Worm (Caenorhabditis elegans) whole organism, L4 larva: ENCODE measurements around the gene T24C4.10.

Experiments used
- F44E2.7 ChIP-seq: fragments of 200-800 bp; sonication (Bioruptor generic); IDR thresholded peaks from 2 replicates; pipeline ENCODE4 v2.1.2; 2022; ENCODE audit warnings: missing genetic modification characterization, missing compliant biosample characterization
- Y5F2A.4 ChIP-seq: fragments of 200-800 bp; sonication (Bioruptor generic); optimal IDR thresholded peaks from 2 replicates; lab custom pipeline; 2018; ENCODE audit warnings: mild to moderate bottlenecking, missing genetic modification characterization, missing compliant biosample characterization
- Y75B8A.6 ChIP-seq: fragments of 200-800 bp; sonication (Bioruptor generic); IDR thresholded peaks from 2 replicates; pipeline ENCODE4 v1.3.6; 2022; ENCODE audit warnings: missing genetic modification reagents, missing genetic modification characterization, missing compliant biosample characterization
- aha-1 ChIP-seq: fragments of 150-350 bp; peaks from one replicate; lab custom pipeline; 2014; ENCODE audit warnings: missing biosample characterization, missing genetic modification characterization
- aly-2 ChIP-seq: sonication (generic microtip); optimal IDR thresholded peaks from 2 replicates; lab custom pipeline; 2018; ENCODE audit warnings: missing biosample characterization, missing genetic modification characterization
- ama-1 ChIP-seq: fragments of 150-350 bp; optimal IDR thresholded peaks from 2 replicates; lab custom pipeline; 2014; ENCODE audit warnings: inconsistent platforms, mixed read lengths
- attf-4 ChIP-seq: sonication (generic microtip); optimal IDR thresholded peaks from 3 replicates; lab custom pipeline; 2017; ENCODE audit warnings: missing biosample characterization, missing genetic modification characterization
- ceh-32 ChIP-seq: sonication (generic microtip); optimal IDR thresholded peaks from 2 replicates; lab custom pipeline; 2016; ENCODE audit warnings: mild to moderate bottlenecking, missing genetic modification characterization, missing compliant biosample characterization; ENCODE audit not compliant: poor library complexity
- ceh-82 ChIP-seq: sonication (generic microtip); optimal IDR thresholded peaks from 2 replicates; lab custom pipeline; 2017; ENCODE audit warnings: missing biosample characterization, missing genetic modification characterization
- ces-1 ChIP-seq: fragments of 150-350 bp; sonication (generic microtip); optimal IDR thresholded peaks from 4 replicates; lab custom pipeline; 2014; ENCODE audit warnings: missing biosample characterization, missing genetic modification reagents, missing genetic modification characterization
- ctbp-1 ChIP-seq: fragments of 200-800 bp; sonication (Bioruptor generic); IDR thresholded peaks from 2 replicates; pipeline ENCODE4 v1.3.6; 2022; ENCODE audit warnings: missing genetic modification reagents, missing genetic modification characterization, missing compliant biosample characterization
- daf-12 ChIP-seq: fragments of 150-350 bp; optimal IDR thresholded peaks from 2 replicates; lab custom pipeline; 2014; ENCODE audit warnings: missing biosample characterization, missing genetic modification reagents, missing genetic modification characterization
- daf-16 ChIP-seq, 3 experiments: sonication (generic microtip); optimal IDR thresholded peaks; 2 replicates each; lab custom pipeline; 2016 to 2017; ENCODE audit warnings: missing genetic modification characterization in 3 of 3, missing genetic modification reagents in 3 of 3, mild to moderate bottlenecking in 2 of 3, missing compliant biosample characterization in 2 of 3, missing biosample characterization in 1 of 3, moderate library complexity in 1 of 3
- dmd-6 ChIP-seq: fragments of 200-800 bp; sonication (Bioruptor generic); IDR thresholded peaks from 2 replicates; pipeline ENCODE4 v1.3.6; 2022; ENCODE audit warnings: missing genetic modification reagents, missing genetic modification characterization, missing compliant biosample characterization
- dmd-9 ChIP-seq: fragments of 200-800 bp; sonication (Bioruptor generic); IDR thresholded peaks from 2 replicates; pipeline ENCODE4 v1.3.6; 2022; ENCODE audit warnings: missing genetic modification reagents, missing genetic modification characterization, missing compliant biosample characterization
- dve-1 ChIP-seq: sonication (generic microtip); optimal IDR thresholded peaks from 2 replicates; lab custom pipeline; 2017; ENCODE audit warnings: antibody characterized with exemption, mild to moderate bottlenecking, missing genetic modification characterization, missing compliant biosample characterization; ENCODE audit not compliant: insufficient read depth
- fkh-10 ChIP-seq: fragments of 150-350 bp; optimal IDR thresholded peaks from 2 replicates; lab custom pipeline; 2014; ENCODE audit warnings: missing biosample characterization, missing genetic modification reagents, missing genetic modification characterization
- gei-8 ChIP-seq: fragments of 200-800 bp; sonication (Bioruptor generic); optimal IDR thresholded peaks from 2 replicates; lab custom pipeline; 2018; ENCODE audit warnings: mild to moderate bottlenecking, missing genetic modification characterization, missing compliant biosample characterization
- lim-7 ChIP-seq: fragments of 200-800 bp; sonication (Bioruptor generic); IDR thresholded peaks from 2 replicates; pipeline ENCODE4 v1.3.6; 2022; ENCODE audit warnings: missing genetic modification characterization, missing compliant biosample characterization
- lin-15B ChIP-seq: fragments of 150-350 bp; sonication (generic microtip); optimal IDR thresholded peaks from 3 replicates; lab custom pipeline; 2014; ENCODE audit warnings: missing biosample characterization, missing genetic modification characterization
- lin-29 ChIP-seq: fragments of 200-800 bp; sonication (Bioruptor generic); IDR thresholded peaks from 2 replicates; pipeline ENCODE4 v1.3.6; 2022; ENCODE audit warnings: missing genetic modification reagents, missing genetic modification characterization, missing compliant biosample characterization
- lir-3 ChIP-seq: sonication (generic microtip); optimal IDR thresholded peaks from 2 replicates; lab custom pipeline; 2016; ENCODE audit warnings: mild to moderate bottlenecking, missing genetic modification characterization, missing compliant biosample characterization
- mdl-1 ChIP-seq, 2 experiments: fragments of 150-350 bp in 1 of 2; sonication (generic microtip) in 1 of 2; optimal IDR thresholded peaks; 2 replicates each; lab custom pipeline; 2014 to 2017; ENCODE audit warnings: missing biosample characterization in 2 of 2, missing genetic modification characterization in 2 of 2
- nhr-102 ChIP-seq: sonication (generic microtip); optimal IDR thresholded peaks from 2 replicates; lab custom pipeline; 2016; ENCODE audit warnings: mild to moderate bottlenecking, missing genetic modification characterization, moderate library complexity, missing compliant biosample characterization
- nhr-25 ChIP-seq: sonication (generic microtip); optimal IDR thresholded peaks from 2 replicates; lab custom pipeline; 2017; ENCODE audit warnings: missing genetic modification characterization, mild to moderate bottlenecking, missing compliant biosample characterization, antibody characterized with exemption, moderate library complexity, borderline replicate concordance; ENCODE audit not compliant: insufficient read depth
- nhr-42 ChIP-seq: fragments of 200-800 bp; sonication (Bioruptor generic); IDR thresholded peaks from 2 replicates; pipeline ENCODE4 v1.3.6; 2022; ENCODE audit warnings: missing genetic modification characterization, missing compliant biosample characterization
- nhr-48 ChIP-seq: sonication (generic microtip); optimal IDR thresholded peaks from 2 replicates; lab custom pipeline; 2016; ENCODE audit warnings: mild to moderate bottlenecking, missing genetic modification characterization, missing compliant biosample characterization
- saeg-2 ChIP-seq: fragments of 200-800 bp; sonication (Bioruptor generic); IDR thresholded peaks from 2 replicates; pipeline ENCODE4 v1.3.6; 2022; ENCODE audit warnings: missing genetic modification reagents, missing genetic modification characterization, missing compliant biosample characterization
- spr-1 ChIP-seq: sonication (generic microtip); optimal IDR thresholded peaks from 2 replicates; lab custom pipeline; 2016; ENCODE audit warnings: mild to moderate bottlenecking, missing genetic modification characterization, missing compliant biosample characterization
- tra-1 ChIP-seq: fragments of 200-800 bp; sonication (Bioruptor generic); IDR thresholded peaks from 2 replicates; pipeline ENCODE4 v1.3.6; 2022; ENCODE audit warnings: missing genetic modification reagents, missing genetic modification characterization, missing compliant biosample characterization
- unc-130 ChIP-seq: sonication (generic microtip); optimal IDR thresholded peaks from 2 replicates; lab custom pipeline; 2016; ENCODE audit warnings: missing genetic modification reagents, missing genetic modification characterization, missing compliant biosample characterization
- zip-11 ChIP-seq: fragments of 200-800 bp; sonication (Bioruptor generic); IDR thresholded peaks from 2 replicates; pipeline ENCODE4 v1.3.6; 2022; ENCODE audit warnings: missing genetic modification characterization, missing compliant biosample characterization
- zip-2 ChIP-seq: fragments of 150-350 bp; optimal IDR thresholded peaks from 2 replicates; lab custom pipeline; 2014; ENCODE audit warnings: missing biosample characterization, missing genetic modification characterization
- ztf-11 ChIP-seq: fragments of 150-350 bp; optimal IDR thresholded peaks from 2 replicates; lab custom pipeline; 2014; ENCODE audit warnings: missing biosample characterization, missing genetic modification characterization

T24C4.10 gene

ce11 chrIII:872373-872772, 18.7 kb downstream of the T24C4.10 start, which contains the start of the genes T24C4.3 and clc-20:
Gene T24C4.3, minus strand, starts transcription at chrIII:872473.
Gene clc-20, plus strand, starts transcription at chrIII:872583.
- no peak for TF ChIP-seq gei-8 (GFP tag; lab: Kevin White, UChicago)
- TF ChIP-seq zip-11 (GFP tag; lab: Robert Waterston, UW) = no peak
- TF ChIP-seq dmd-9 = no peak
- TF ChIP-seq nhr-102 (tag; lab: Kevin White, UChicago) = no peak
- no peak for TF ChIP-seq attf-4 (tag; lab: Kevin White, UChicago)
- TF ChIP-seq nhr-48 (tag; lab: Kevin White, UChicago) = no peak
- TF ChIP-seq aha-1 (tag; lab: Kevin White, UChicago) = peak; percentile 11
- TF ChIP-seq, all 104 proteins: peak for 1

ce11 chrIII:870555-870954, 20.5 kb downstream of the T24C4.10 start:
- no peak for TF ChIP-seq Y75B8A.6 (GFP tag; lab: Robert Waterston, UW)
- TF ChIP-seq attf-4 (tag; lab: Kevin White, UChicago) = no peak
- no peak for TF ChIP-seq mdl-1 (tag; optimal IDR thresholded peaks at IDR 0.05; lab: Kevin White, UChicago)
- no peak for TF ChIP-seq ama-1 (lab: Kevin White, UChicago)
- no peak for TF ChIP-seq dve-1 (tag; lab: Kevin White, UChicago)
- no peak for TF ChIP-seq lim-7 (GFP tag; lab: Robert Waterston, UW)
- no peak for TF ChIP-seq saeg-2 (GFP tag; lab: Robert Waterston, UW)
- no peak for TF ChIP-seq fkh-10
- TF ChIP-seq aly-2 (tag; lab: Kevin White, UChicago) = no peak
- TF ChIP-seq ceh-32 = no peak
- no peak for TF ChIP-seq lin-15B (tag; lab: Kevin White, UChicago)

ce11 chrIII:869869-870268, 21.2 kb downstream of the T24C4.10 start, which contains the start of gene T24C4.2:
Gene T24C4.2, minus strand, starts transcription at chrIII:869969.
- TF ChIP-seq nhr-102 (tag; lab: Kevin White, UChicago) = no peak
- TF ChIP-seq Y75B8A.6 (GFP tag; lab: Robert Waterston, UW) = no peak
- TF ChIP-seq ceh-82 = no peak
- no peak for TF ChIP-seq tra-1
- no peak for TF ChIP-seq aly-2 (tag; lab: Kevin White, UChicago)
- TF ChIP-seq lin-29 (GFP tag; lab: Robert Waterston, UW) = no peak
- no peak for TF ChIP-seq aha-1 (tag; lab: Kevin White, UChicago)
- no peak for TF ChIP-seq nhr-25 (tag; lab: Kevin White, UChicago)
- TF ChIP-seq dmd-6 (GFP tag; lab: Robert Waterston, UW) = no peak
- no peak for TF ChIP-seq ces-1
- no peak for TF ChIP-seq ztf-11 (tag; lab: Kevin White, UChicago)
- no peak for TF ChIP-seq Y5F2A.4 (GFP tag; lab: Kevin White, UChicago)
- no peak for TF ChIP-seq daf-12 (tag; lab: Kevin White, UChicago)
- TF ChIP-seq F44E2.7 (GFP tag; lab: Robert Waterston, UW) = no peak
- no peak for TF ChIP-seq lir-3 (tag; lab: Kevin White, UChicago)
- TF ChIP-seq zip-2 (tag; lab: Kevin White, UChicago) = no peak
- no peak for TF ChIP-seq nhr-42 (GFP tag; lab: Robert Waterston, UW)
- no peak for TF ChIP-seq fkh-10
- TF ChIP-seq daf-16 (GFP tag; optimal IDR thresholded peaks at IDR 0.05; lab: Kevin White, UChicago) = no peak
- no peak for TF ChIP-seq daf-16 (tag; optimal IDR thresholded peaks at IDR 0.05; lab: Kevin White, UChicago)

- TF ChIP-seq dve-1 (tag; lab: Kevin White, UChicago) (no peak), spr-1 (tag; lab: Kevin White, UChicago) (no peak), aha-1 (tag; lab: Kevin White, UChicago) (peak; percentile 84), ctbp-1 (GFP tag; lab: Robert Waterston, UW) (no peak), unc-130 (GFP tag; lab: Kevin White, UChicago) (no peak)
Observed at ce11 chrIII:868866-869265, 22.2 kb downstream of the T24C4.10 start.
